Fruit fly (Drosophila melanogaster): Measurements from ENCODE around the gene CG11226.

dm6 chr3L:22871030-22871844, 34.4 kb downstream of the CG11226 start:
- TF ChIP-seq ey (GFP tag; optimal IDR thresholded peaks at IDR 0.05): no peak
- peak; percentile 2 for TF ChIP-seq Sp1 (GFP tag; optimal IDR thresholded peaks at IDR 0.05)
- no peak for TF ChIP-seq tai (GFP tag; optimal IDR thresholded peaks at IDR 0.05)
- no peak for TF ChIP-seq Dfd (GFP tag; optimal IDR thresholded peaks at IDR 0.05)
- TF ChIP-seq Dif (GFP tag; optimal IDR thresholded peaks at IDR 0.05; ENCODE audit: partially characterized antibody): no peak
